Worm (Caenorhabditis elegans) whole organism, L2 larva: Measurements from ENCODE around the gene Y69A2AR.19.

ENCODE experiments used
- ZK546.5 ChIP-seq: sonication (generic microtip); optimal IDR thresholded peaks from 2 replicates; lab custom pipeline; 2017; ENCODE audit warnings: missing biosample characterization, missing genetic modification characterization
- egl-27 ChIP-seq: sonication (generic microtip); optimal IDR thresholded peaks from 3 replicates; lab custom pipeline; 2017; ENCODE audit warnings: missing biosample characterization, missing genetic modification reagents, missing genetic modification characterization
- unc-55 ChIP-seq: fragments of 150-350 bp; sonication (generic microtip); optimal IDR thresholded peaks from 3 replicates; lab custom pipeline; 2014; ENCODE audit warnings: missing biosample characterization, missing genetic modification reagents, missing genetic modification characterization

DNA sequence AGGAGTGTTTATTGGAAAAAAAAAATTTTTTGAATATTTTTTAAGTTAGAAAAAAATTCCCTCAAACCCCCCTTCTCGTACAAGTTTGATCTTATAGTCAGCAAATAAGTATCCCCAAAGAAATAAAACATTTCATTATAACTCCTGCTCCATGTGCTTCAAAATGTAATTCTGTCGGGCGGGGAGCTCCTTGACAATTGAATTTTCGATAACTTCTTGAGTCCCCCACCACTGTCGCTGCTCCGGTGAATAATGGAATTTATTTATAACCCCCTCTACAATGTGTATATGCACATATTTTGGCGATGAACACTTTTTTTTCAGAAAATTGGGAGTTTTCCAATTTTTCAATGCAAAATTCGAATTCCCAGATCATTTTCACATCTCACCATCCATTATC is 49.1 kb downstream of the Y69A2AR.19 start:
- TF ChIP-seq egl-27 (tag; lab: Kevin White, UChicago): no peak
- no peak for TF ChIP-seq ZK546.5 (tag; lab: Kevin White, UChicago)
- no peak for TF ChIP-seq unc-55 (GFP tag; lab: Kevin White, UChicago)
